Worm (Caenorhabditis elegans): ENCODE measurements around the gene flcn-1.
A peak's percentile ranks its signal among the peaks of the same experiment; 100 is the strongest.

ce11 chrII:6968191-6968675 is 39.7 kb downstream of the flcn-1 start:
- no peak for TF ChIP-seq aly-2 (tag; optimal IDR thresholded peaks at IDR 0.05)
- TF ChIP-seq ztf-11 (tag; optimal IDR thresholded peaks at IDR 0.05): no peak
- TF ChIP-seq nhr-10 (tag; optimal IDR thresholded peaks at IDR 0.05): no peak
- TF ChIP-seq unc-39 (tag; optimal IDR thresholded peaks at IDR 0.05): no peak
- TF ChIP-seq ZK546.5 (tag; optimal IDR thresholded peaks at IDR 0.05): peak; percentile 8
- no peak for TF ChIP-seq unc-62 (GFP tag; optimal IDR thresholded peaks at IDR 0.05)
- peak; percentile 67 for TF ChIP-seq C34F6.9 (tag; optimal IDR thresholded peaks at IDR 0.05)
- TF ChIP-seq skn-1 (tag; optimal IDR thresholded peaks at IDR 0.05): no peak
- peak; percentile 66 for TF ChIP-seq zag-1 (tag; optimal IDR thresholded peaks at IDR 0.05)
- TF ChIP-seq sem-4 (tag; optimal IDR thresholded peaks at IDR 0.05): peak; percentile 59
- no peak for TF ChIP-seq nhr-12 (tag; optimal IDR thresholded peaks at IDR 0.05)
- peak; percentile 98 for TF ChIP-seq snpc-4 (tag; optimal IDR thresholded peaks at IDR 0.05)
- TF ChIP-seq ztf-4 (tag; optimal IDR thresholded peaks at IDR 0.05): peak; percentile 41
- peak; percentile 34 for TF ChIP-seq R02D3.7 (tag; optimal IDR thresholded peaks at IDR 0.05)

Data from whole organism, L2 larva.